Worm (Caenorhabditis elegans): Measurements from ENCODE around the gene Y32F6B.9.

- TF ChIP-seq R02D3.7 (tag; optimal IDR thresholded peaks at IDR 0.05) (no peak), nhr-6 (tag; optimal IDR thresholded peaks at IDR 0.05) (no peak), pha-4 (GFP tag; IDR thresholded peaks at IDR 0.05) (no peak), pha-4 (tag; optimal IDR thresholded peaks at IDR 0.05) (no peak), ama-1 (optimal IDR thresholded peaks at IDR 0.05) (no peak), hmg-1.1 (GFP tag; IDR thresholded peaks at IDR 0.05) (no peak), aha-1 (tag) (peak; percentile 94), nhr-28 (tag; optimal IDR thresholded peaks at IDR 0.05) (peak; percentile 71), skn-1 (tag; optimal IDR thresholded peaks at IDR 0.05) (no peak), fkh-10 (GFP tag; optimal IDR thresholded peaks at IDR 0.05) (no peak), nhr-102 (tag; optimal IDR thresholded peaks at IDR 0.05) (peak; percentile 17)
These were observed 6.9 kb downstream of the Y32F6B.9 start for ce11 chrV:10485389-10485788.
